Worm (Caenorhabditis elegans) whole organism, mixed stage, embryonic: Measurements from ENCODE around the gene spc-2.

Experiments
- blmp-1 ChIP-seq: fragments of 150-350 bp; optimal IDR thresholded peaks from 2 replicates; lab custom pipeline; 2014; ENCODE audit warnings: missing biosample characterization, missing genetic modification characterization
- ceh-83 ChIP-seq: fragments of 200-800 bp; sonication (Bioruptor generic); optimal IDR thresholded peaks from 2 replicates; lab custom pipeline; 2018; ENCODE audit warnings: mild to moderate bottlenecking, missing genetic modification characterization, missing compliant biosample characterization
- cnd-1 ChIP-seq: fragments of 200-800 bp; sonication (Bioruptor generic); optimal IDR thresholded peaks from 2 replicates; lab custom pipeline; 2018; ENCODE audit warnings: mild to moderate bottlenecking, missing genetic modification characterization, missing compliant biosample characterization
- elt-3 ChIP-seq: fragments of 150-350 bp; optimal IDR thresholded peaks from 2 replicates; lab custom pipeline; 2014; ENCODE audit warnings: missing biosample characterization, missing genetic modification characterization
- lin-13 ChIP-seq: fragments of 150-350 bp; optimal IDR thresholded peaks from 2 replicates; lab custom pipeline; 2014; ENCODE audit warnings: missing biosample characterization, missing genetic modification characterization
- mab-5 ChIP-seq: fragments of 150-350 bp; optimal IDR thresholded peaks from 2 replicates; lab custom pipeline; 2014; ENCODE audit warnings: missing biosample characterization, missing genetic modification characterization
- nhr-12 ChIP-seq: fragments of 150-350 bp; optimal IDR thresholded peaks from 2 replicates; lab custom pipeline; 2014; ENCODE audit warnings: missing biosample characterization, missing genetic modification characterization
- nhr-28 ChIP-seq: fragments of 150-350 bp; optimal IDR thresholded peaks from 2 replicates; lab custom pipeline; 2014; ENCODE audit warnings: missing biosample characterization, missing genetic modification characterization
- unc-39 ChIP-seq: fragments of 150-350 bp; optimal IDR thresholded peaks from 2 replicates; lab custom pipeline; 2014; ENCODE audit warnings: missing biosample characterization, missing genetic modification characterization
- unc-62 ChIP-seq: fragments of 150-350 bp; optimal IDR thresholded peaks from 2 replicates; lab custom pipeline; 2014; ENCODE audit warnings: missing biosample characterization, missing genetic modification reagents, missing genetic modification characterization
- zip-8 ChIP-seq: fragments of 150-350 bp; optimal IDR thresholded peaks from 2 replicates; lab custom pipeline; 2014; ENCODE audit warnings: missing biosample characterization, missing genetic modification characterization

- TF ChIP-seq zip-8 (tag; lab: Kevin White, UChicago) (no peak), nhr-28 (no peak), unc-62 (GFP tag; lab: Kevin White, UChicago) (no peak), cnd-1 (tag; lab: Kevin White, UChicago) (no peak), blmp-1 (tag; lab: Kevin White, UChicago) (no peak), mab-5 (tag; lab: Kevin White, UChicago) (no peak), elt-3 (tag; lab: Kevin White, UChicago) (no peak), ceh-83 (GFP tag; lab: Kevin White, UChicago) (no peak), unc-39 (tag; lab: Kevin White, UChicago) (no peak), nhr-12 (tag; lab: Kevin White, UChicago) (no peak), lin-13 (tag; lab: Kevin White, UChicago) (no peak)
Measured at ce11 chrIII:8190505-8190904, 8.8 kb downstream of the spc-2 start, which contains the start of gene C50C3.19.
